Worm (Caenorhabditis elegans) whole organism, young adult: Measurements from ENCODE around the gene F45F2.10.

Source experiments
- B0019.2 ChIP-seq: fragments of 200-800 bp; sonication (Bioruptor generic); conservative IDR thresholded peaks from 2 replicates; pipeline ENCODE4 v1.3.6; 2022; ENCODE audit warnings: missing genetic modification reagents, missing genetic modification characterization, missing compliant biosample characterization
- B0261.1 ChIP-seq: sonication (generic microtip); optimal IDR thresholded peaks from 2 replicates; lab custom pipeline; 2016; ENCODE audit warnings: mild to moderate bottlenecking, missing genetic modification characterization, moderate library complexity, missing compliant biosample characterization
- B0336.3 ChIP-seq: fragments of 200-800 bp; sonication (Bioruptor generic); IDR thresholded peaks from 2 replicates; pipeline ENCODE4 v1.3.6; 2022; ENCODE audit warnings: missing genetic modification characterization, missing compliant biosample characterization
- K12H6.12 ChIP-seq: fragments of 200-800 bp; sonication (Bioruptor generic); optimal IDR thresholded peaks from 2 replicates; lab custom pipeline; 2018; ENCODE audit warnings: mild to moderate bottlenecking, missing genetic modification characterization, missing compliant biosample characterization
- Y56A3A.18 ChIP-seq: fragments of 200-800 bp; sonication (Bioruptor generic); IDR thresholded peaks from 2 replicates; pipeline ENCODE4 v1.3.6; 2022; ENCODE audit warnings: missing genetic modification reagents, missing genetic modification characterization, missing compliant biosample characterization
- ama-1 ChIP-seq, 3 experiments: fragments of 150-350 bp in 1 of 3; sonication (generic microtip) in 2 of 3; optimal IDR thresholded peaks; 2 replicates each; lab custom pipeline; 2014 to 2018; ENCODE audit warnings: missing biosample characterization in 2 of 3, missing genetic modification characterization in 2 of 3, missing genetic modification reagents in 2 of 3
- bed-1 ChIP-seq: fragments of 200-800 bp; sonication (Bioruptor generic); IDR thresholded peaks from 2 replicates; pipeline ENCODE4 v1.3.6; 2022; ENCODE audit warnings: missing genetic modification reagents, missing genetic modification characterization, missing compliant biosample characterization
- let-526 ChIP-seq: fragments of 200-800 bp; sonication (Bioruptor generic); IDR thresholded peaks from 2 replicates; pipeline ENCODE4 v1.3.6; 2022; ENCODE audit warnings: missing genetic modification reagents, missing genetic modification characterization, missing compliant biosample characterization
- rpc-1 ChIP-seq, 2 experiments: fragments of 150-350 bp in 1 of 2; sonication (generic microtip) in 1 of 2; optimal IDR thresholded peaks; 2 replicates each; lab custom pipeline; 2014 to 2018; ENCODE audit warnings: missing biosample characterization in 1 of 2, missing genetic modification characterization in 1 of 2, missing genetic modification reagents in 1 of 2, missing genotype in 1 of 2
- snpc-1.1 ChIP-seq: sonication (generic microtip); optimal IDR thresholded peaks from 2 replicates; lab custom pipeline; 2017; ENCODE audit warnings: missing genetic modification characterization, mild to moderate bottlenecking, missing compliant biosample characterization, antibody characterized with exemption, moderate library complexity, missing genotype, missing genetic modification reagents; ENCODE audit not compliant: insufficient read depth
- ztf-18 ChIP-seq: sonication (generic microtip); optimal IDR thresholded peaks from 2 replicates; lab custom pipeline; 2016; ENCODE audit warnings: missing genotype, mild to moderate bottlenecking, missing genetic modification characterization, missing compliant biosample characterization
- ztf-22 ChIP-seq: fragments of 200-800 bp; sonication (Bioruptor generic); optimal IDR thresholded peaks from 2 replicates; lab custom pipeline; 2018; ENCODE audit warnings: mild to moderate bottlenecking, missing genetic modification characterization, moderate library complexity, missing compliant biosample characterization

DNA sequence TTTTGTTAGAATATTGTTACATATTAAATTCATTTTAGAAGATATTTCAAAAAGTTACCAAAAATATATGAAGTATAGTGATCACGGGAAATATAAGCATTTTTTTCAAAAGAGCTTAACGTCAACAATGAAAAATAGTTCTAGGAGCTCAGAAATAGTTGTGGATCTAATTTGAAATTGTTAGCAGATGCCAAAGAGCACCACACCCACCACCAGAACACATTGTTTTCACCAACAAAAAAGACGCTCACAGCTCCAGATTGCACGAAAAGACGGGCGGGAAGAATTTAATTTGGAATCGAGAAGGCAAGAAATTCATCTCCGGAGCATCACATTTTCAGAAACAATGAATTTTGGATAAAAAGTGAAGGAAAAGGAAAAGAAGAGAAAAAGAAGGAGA is 47.8 kb downstream of the F45F2.10 start, which contains the start of gene gplb-1:
- TF ChIP-seq ztf-18 (tag; lab: Kevin White, UChicago) (no peak), B0019.2 (GFP tag; lab: Robert Waterston, UW) (no peak), rpc-1 (optimal IDR thresholded peaks at IDR 0.05; lab: Kevin White, UChicago) (no peak), rpc-1 (tag; optimal IDR thresholded peaks at IDR 0.05; lab: Kevin White, UChicago) (no peak), ama-1 (optimal IDR thresholded peaks at IDR 0.05; lab: Kevin White, UChicago) (no peak), ama-1 (GFP tag; optimal IDR thresholded peaks at IDR 0.05; lab: Kevin White, UChicago) (no peak), ztf-22 (GFP tag; lab: Kevin White, UChicago) (no peak), B0336.3 (GFP tag; lab: Robert Waterston, UW) (no peak), Y56A3A.18 (GFP tag; lab: Robert Waterston, UW) (no peak), snpc-1.1 (tag; lab: Kevin White, UChicago) (no peak), K12H6.12 (tag; lab: Kevin White, UChicago) (no peak), let-526 (GFP tag; lab: Robert Waterston, UW) (no peak), B0261.1 (tag; lab: Kevin White, UChicago) (no peak), bed-1 (GFP tag; lab: Robert Waterston, UW) (no peak)
